Fruit fly (Drosophila melanogaster) whole organism, embryonic: Measurements from ENCODE around the gene CG1545.
A peak's percentile ranks its signal among the peaks of the same experiment; 100 is the strongest.

Experiments used
- Atf-2 ChIP-seq: fragments of 200-800 bp; sonication (Bioruptor generic); optimal IDR thresholded peaks from 2 replicates; lab custom pipeline; 2016; ENCODE audit warnings: missing biosample characterization, missing genetic modification characterization
- BEAF-32 ChIP-seq: fragments of 200-800 bp; sonication (Bioruptor generic); optimal IDR thresholded peaks from 3 replicates; lab custom pipeline; 2017; ENCODE audit warnings: missing biosample characterization, missing genetic modification characterization, mild to moderate bottlenecking, moderate library complexity, missing genetic modification reagents
- Bgb ChIP-seq: fragments of 200-800 bp; sonication (Bioruptor generic); IDR thresholded peaks from 2 replicates; pipeline ENCODE4 v1.3.6; 2022; ENCODE audit warnings: missing biosample characterization, missing genetic modification characterization; ENCODE audit not compliant: partially characterized antibody
- Bteb2 ChIP-seq: fragments of 200-800 bp; sonication (Bioruptor generic); optimal IDR thresholded peaks from 2 replicates; lab custom pipeline; 2016; ENCODE audit warnings: missing biosample characterization, missing genetic modification characterization
- CG11560 ChIP-seq: fragments of 200-800 bp; sonication (Bioruptor generic); IDR thresholded peaks from 3 replicates; pipeline ENCODE4 v1.3.6; 2022; ENCODE audit warnings: missing biosample characterization, missing genetic modification characterization
- CG14667 ChIP-seq: fragments of 200-800 bp; sonication (Bioruptor generic); IDR thresholded peaks from 2 replicates; pipeline ENCODE4 v1.3.6; 2022; ENCODE audit warnings: missing biosample characterization, missing genetic modification characterization
- CG14860 ChIP-seq: fragments of 200-800 bp; sonication (Bioruptor generic); IDR thresholded peaks from 3 replicates; pipeline ENCODE4 v1.3.6; 2022; ENCODE audit warnings: missing biosample characterization, missing genetic modification characterization; ENCODE audit not compliant: partially characterized antibody
- CG15514 ChIP-seq: fragments of 200-800 bp; sonication (Bioruptor generic); optimal IDR thresholded peaks from 3 replicates; lab custom pipeline; 2017; ENCODE audit warnings: missing biosample characterization, missing genetic modification characterization, mild to moderate bottlenecking, moderate library complexity, missing genetic modification reagents
- CG15696 ChIP-seq: fragments of 200-800 bp; sonication (Bioruptor generic); optimal IDR thresholded peaks from 2 replicates; lab custom pipeline; 2019; ENCODE audit warnings: missing biosample characterization, mild to moderate bottlenecking, missing genetic modification characterization, moderate library complexity
- CG2116 ChIP-seq: fragments of 200-800 bp; sonication (Bioruptor generic); optimal IDR thresholded peaks from 3 replicates; lab custom pipeline; 2018; ENCODE audit warnings: missing biosample characterization, mild to moderate bottlenecking, missing genetic modification characterization
- CG34224 ChIP-seq: fragments of 200-800 bp; sonication (Bioruptor generic); IDR thresholded peaks from 3 replicates; pipeline ENCODE4 v1.3.6; 2022; ENCODE audit warnings: missing biosample characterization, missing genetic modification characterization; ENCODE audit not compliant: partially characterized antibody
- CG34376 ChIP-seq: fragments of 200-800 bp; sonication (Bioruptor generic); optimal IDR thresholded peaks from 2 replicates; lab custom pipeline; 2018; ENCODE audit warnings: missing biosample characterization, mild to moderate bottlenecking, missing genetic modification characterization
- CG42726 ChIP-seq: fragments of 200-800 bp; sonication (Bioruptor generic); IDR thresholded peaks from 2 replicates; pipeline ENCODE4 v1.3.6; 2022; ENCODE audit warnings: missing biosample characterization, missing genetic modification characterization; ENCODE audit not compliant: partially characterized antibody
- CG4282 ChIP-seq: fragments of 200-800 bp; sonication (Bioruptor generic); optimal IDR thresholded peaks from 2 replicates; lab custom pipeline; 2016; ENCODE audit warnings: missing biosample characterization, missing genetic modification characterization
- CG4617 ChIP-seq: fragments of 200-800 bp; sonication (Bioruptor generic); optimal IDR thresholded peaks from 3 replicates; lab custom pipeline; 2016; ENCODE audit warnings: missing biosample characterization, missing genetic modification characterization, borderline replicate concordance
- CG6254 ChIP-seq: fragments of 200-800 bp; sonication (Bioruptor generic); optimal IDR thresholded peaks from 3 replicates; lab custom pipeline; 2017; ENCODE audit warnings: mild to moderate bottlenecking, missing biosample characterization, missing genetic modification reagents, missing genetic modification characterization
- CG7928 ChIP-seq: fragments of 200-800 bp; sonication (Bioruptor generic); optimal IDR thresholded peaks from 2 replicates; lab custom pipeline; 2017; ENCODE audit warnings: missing biosample characterization, mild to moderate bottlenecking, missing genetic modification characterization
- CG9437 ChIP-seq: fragments of 200-800 bp; sonication (Bioruptor generic); optimal IDR thresholded peaks from 2 replicates; lab custom pipeline; 2018; ENCODE audit warnings: missing biosample characterization, mild to moderate bottlenecking, missing genetic modification characterization
- Dp ChIP-seq: fragments of 200-800 bp; sonication (Bioruptor generic); optimal IDR thresholded peaks from 2 replicates; lab custom pipeline; 2018; ENCODE audit warnings: missing biosample characterization, mild to moderate bottlenecking, missing genetic modification characterization, moderate library complexity
- Elba2 ChIP-seq: fragments of 200-800 bp; sonication (Bioruptor generic); optimal IDR thresholded peaks from 3 replicates; lab custom pipeline; 2016; ENCODE audit warnings: missing biosample characterization, missing genetic modification characterization
- Ets97D ChIP-seq: fragments of 200-800 bp; sonication (Bioruptor generic); optimal IDR thresholded peaks from 3 replicates; lab custom pipeline; 2016; ENCODE audit warnings: missing biosample characterization, missing genetic modification characterization
- HLH4C ChIP-seq: fragments of 200-800 bp; sonication (Bioruptor generic); IDR thresholded peaks from 3 replicates; pipeline ENCODE4 v1.3.6; 2022; ENCODE audit warnings: missing biosample characterization, missing genetic modification characterization; ENCODE audit not compliant: partially characterized antibody
- Kr ChIP-seq: fragments of 200-800 bp; sonication (Bioruptor generic); optimal IDR thresholded peaks from 2 replicates; lab custom pipeline; 2017; ENCODE audit warnings: missing biosample characterization, mild to moderate bottlenecking, missing genetic modification characterization
- Lpt ChIP-seq: fragments of >200 bp; optimal IDR thresholded peaks from 2 replicates; lab custom pipeline; 2018; ENCODE audit warnings: missing biosample characterization, missing genetic modification characterization
- MBD-R2 ChIP-seq: fragments of 200-800 bp; sonication (Bioruptor generic); IDR thresholded peaks from 2 replicates; pipeline ENCODE4 v1.3.6; 2022; ENCODE audit warnings: missing biosample characterization, missing genetic modification characterization
- NC2α ChIP-seq: fragments of 200-800 bp; sonication (Bioruptor generic); optimal IDR thresholded peaks from 2 replicates; lab custom pipeline; 2016; ENCODE audit warnings: missing biosample characterization, missing genetic modification characterization
- NFAT ChIP-seq: fragments of 200-800 bp; sonication (Bioruptor generic); IDR thresholded peaks from 2 replicates; pipeline ENCODE4 v1.3.6; 2022; ENCODE audit warnings: missing biosample characterization, missing genetic modification characterization
- Pdp1 ChIP-seq, 2 experiments: fragments of 200-800 bp; sonication (Bioruptor generic); optimal IDR thresholded peaks; 3 replicates each; lab custom pipeline; 2016; ENCODE audit warnings: missing biosample characterization in 2 of 2, missing genetic modification characterization in 2 of 2, mild to moderate bottlenecking in 1 of 2, moderate library complexity in 1 of 2
- Ptx1 ChIP-seq: fragments of 200-800 bp; sonication (Bioruptor generic); IDR thresholded peaks from 2 replicates; pipeline ENCODE4 v1.3.6; 2022; ENCODE audit warnings: missing biosample characterization, missing genetic modification characterization
- Sry-δ ChIP-seq: fragments of 200-800 bp; sonication (Bioruptor generic); optimal IDR thresholded peaks from 2 replicates; lab custom pipeline; 2016; ENCODE audit warnings: missing biosample characterization, missing genetic modification characterization
- amos ChIP-seq: fragments of 200-800 bp; sonication (Bioruptor generic); IDR thresholded peaks from 2 replicates; pipeline ENCODE4 v1.3.6; 2022; ENCODE audit warnings: missing biosample characterization, missing genetic modification characterization; ENCODE audit not compliant: partially characterized antibody
- az2 ChIP-seq: fragments of 200-800 bp; sonication (Bioruptor generic); optimal IDR thresholded peaks from 3 replicates; lab custom pipeline; 2016; ENCODE audit warnings: missing biosample characterization, missing genetic modification characterization
- bab2 ChIP-seq: fragments of 200-800 bp; sonication (Bioruptor generic); optimal IDR thresholded peaks from 2 replicates; lab custom pipeline; 2016; ENCODE audit warnings: missing biosample characterization, missing genetic modification characterization
- bcd ChIP-seq: fragments of 200-800 bp; sonication (Bioruptor generic); optimal IDR thresholded peaks from 2 replicates; lab custom pipeline; 2017; ENCODE audit warnings: missing biosample characterization, mild to moderate bottlenecking, missing genetic modification characterization
- bigmax ChIP-seq: fragments of 200-800 bp; sonication (Bioruptor generic); optimal IDR thresholded peaks from 2 replicates; lab custom pipeline; 2018; ENCODE audit warnings: missing biosample characterization, mild to moderate bottlenecking, missing genetic modification characterization
- croc ChIP-seq: fragments of 200-800 bp; sonication (Bioruptor generic); conservative IDR thresholded peaks from 3 replicates; pipeline ENCODE4 v1.3.6; 2022; ENCODE audit warnings: missing biosample characterization, missing genetic modification characterization
- dimm ChIP-seq: fragments of 200-800 bp; sonication (Bioruptor generic); IDR thresholded peaks from 2 replicates; pipeline ENCODE4 v1.3.6; 2022; ENCODE audit warnings: missing biosample characterization, missing genetic modification characterization
- gfzf ChIP-seq: fragments of 200-800 bp; sonication (Bioruptor generic); optimal IDR thresholded peaks from 2 replicates; lab custom pipeline; 2016; ENCODE audit warnings: missing biosample characterization, mild to moderate bottlenecking, missing genetic modification characterization, moderate library complexity
- hb ChIP-seq: fragments of 200-800 bp; sonication (Bioruptor generic); IDR thresholded peaks from 3 replicates; pipeline ENCODE4 v1.3.6; 2022; ENCODE audit warnings: missing biosample characterization, missing genetic modification characterization; ENCODE audit not compliant: partially characterized antibody
- klu ChIP-seq: fragments of 200-800 bp; sonication (Bioruptor generic); IDR thresholded peaks from 2 replicates; pipeline ENCODE4 v1.3.6; 2022; ENCODE audit warnings: missing biosample characterization, missing genetic modification characterization
- kni ChIP-seq: fragments of 200-800 bp; sonication (Bioruptor generic); optimal IDR thresholded peaks from 3 replicates; lab custom pipeline; 2017; ENCODE audit warnings: mild to moderate bottlenecking, missing biosample characterization, missing genetic modification reagents, missing genetic modification characterization
- lbe ChIP-seq: fragments of 200-800 bp; sonication (Bioruptor generic); optimal IDR thresholded peaks from 2 replicates; lab custom pipeline; 2016; ENCODE audit warnings: missing biosample characterization, mild to moderate bottlenecking, missing genetic modification characterization
- lov ChIP-seq, 2 experiments: fragments of 200-800 bp in 1 of 2; fragments of >200 bp in 1 of 2; sonication (Bioruptor generic) in 1 of 2; IDR thresholded peaks in 1 of 2; optimal IDR thresholded peaks in 1 of 2; 2 replicates in 1 of 2; 3 replicates in 1 of 2; pipeline versions ENCODE4 v1.3.6 to Lab custom; 2017 to 2022; ENCODE audit warnings: missing biosample characterization in 1 of 2, missing genetic modification characterization in 1 of 2
- mld ChIP-seq: fragments of 200-800 bp; sonication (Bioruptor generic); IDR thresholded peaks from 3 replicates; pipeline ENCODE4 v1.3.6; 2022; ENCODE audit warnings: missing biosample characterization, missing genetic modification characterization; ENCODE audit not compliant: partially characterized antibody
- nmo ChIP-seq: fragments of 200-800 bp; sonication (Bioruptor generic); optimal IDR thresholded peaks from 2 replicates; lab custom pipeline; 2018; ENCODE audit warnings: missing biosample characterization, mild to moderate bottlenecking, missing genetic modification characterization, moderate library complexity
- pb ChIP-seq: fragments of 200-800 bp; sonication (Bioruptor generic); optimal IDR thresholded peaks from 3 replicates; lab custom pipeline; 2016; ENCODE audit warnings: missing biosample characterization, missing genetic modification characterization
- sd ChIP-seq: fragments of 200-800 bp; sonication (Bioruptor generic); optimal IDR thresholded peaks from 3 replicates; lab custom pipeline; 2018; ENCODE audit warnings: missing biosample characterization, mild to moderate bottlenecking, missing genetic modification characterization, moderate library complexity
- sens ChIP-seq: fragments of 200-800 bp; sonication (Bioruptor generic); peaks from one replicate; lab custom pipeline; 2016; ENCODE audit warnings: missing biosample characterization, missing genetic modification characterization
- sr ChIP-seq: fragments of 200-800 bp; sonication (Bioruptor generic); IDR thresholded peaks from 3 replicates; pipeline ENCODE4 v1.3.6; 2022; ENCODE audit warnings: missing biosample characterization, missing genetic modification characterization
- tna ChIP-seq: fragments of 200-800 bp; sonication (Bioruptor generic); IDR thresholded peaks from 2 replicates; pipeline ENCODE4 v1.3.6; 2022; ENCODE audit warnings: missing biosample characterization, missing genetic modification characterization; ENCODE audit not compliant: partially characterized antibody

Gene CG1545

dm6 chrX:11090161-11090560 is 30.7 kb upstream of the CG1545 start, which contains the start of gene CG2076 (continued):
- TF ChIP-seq Ets97D (GFP tag; lab: Kevin White, UChicago) = no peak
- no peak for TF ChIP-seq CG7928 (GFP tag; lab: Kevin White, UChicago)
- TF ChIP-seq CG14667 (GFP tag; lab: Robert Waterston, UW) = no peak
- peak; percentile 93 for TF ChIP-seq CG11560 (tag; lab: Robert Waterston, UW)
- no peak for TF ChIP-seq sr (GFP tag; lab: Robert Waterston, UW)
- peak; percentile 92 for TF ChIP-seq Bgb (GFP tag; lab: Robert Waterston, UW)
- peak; percentile 96 for TF ChIP-seq CG14860 (GFP tag; lab: Robert Waterston, UW)
- no peak for TF ChIP-seq CG9437
- TF ChIP-seq tna (GFP tag; lab: Robert Waterston, UW) = peak; percentile 95
- TF ChIP-seq HLH4C (GFP tag; lab: Robert Waterston, UW) = peak; percentile 97
- TF ChIP-seq Elba2 (GFP tag; lab: Kevin White, UChicago) = no peak
- no peak for TF ChIP-seq sd (tag; lab: Kevin White, UChicago)
- peak; percentile 57 for TF ChIP-seq MBD-R2 (GFP tag; lab: Robert Waterston, UW)
- peak; percentile 77 for TF ChIP-seq Dp (GFP tag; lab: Kevin White, UChicago)
- TF ChIP-seq Kr (GFP tag; lab: Kevin White, UChicago) = no peak
- TF ChIP-seq CG34376 = no peak
- TF ChIP-seq pb = no peak
- TF ChIP-seq lov (optimal IDR thresholded peaks at IDR 0.05; lab: Kevin White, UChicago) = no peak
- TF ChIP-seq lov (GFP tag; IDR thresholded peaks at IDR 0.05; lab: Robert Waterston, UW) = no peak
- no peak for TF ChIP-seq dimm (GFP tag; lab: Robert Waterston, UW)
- TF ChIP-seq az2 (GFP tag; lab: Kevin White, UChicago) = no peak
- no peak for TF ChIP-seq bcd (GFP tag; lab: Kevin White, UChicago)
- peak; percentile 73 for TF ChIP-seq CG2116
- TF ChIP-seq CG15514 = peak; percentile 23
- TF ChIP-seq croc (GFP tag; lab: Robert Waterston, UW) = no peak
- TF ChIP-seq Pdp1 (GFP tag; optimal IDR thresholded peaks at IDR 0.05; lab: Kevin White, UChicago) = peak in 1 of 2 experiments; percentile 36
- TF ChIP-seq lbe (GFP tag; lab: Kevin White, UChicago) = peak; percentile 6
- TF ChIP-seq bab2 (GFP tag; lab: Kevin White, UChicago) = no peak
- no peak for TF ChIP-seq bigmax (GFP tag; lab: Kevin White, UChicago)
- TF ChIP-seq Sry-δ = peak; percentile 58
- peak; percentile 81 for TF ChIP-seq BEAF-32 (GFP tag; lab: Kevin White, UChicago)
- no peak for TF ChIP-seq CG4282 (GFP tag; lab: Kevin White, UChicago)
- TF ChIP-seq Bteb2 (GFP tag; lab: Kevin White, UChicago) = no peak
- TF ChIP-seq Atf-2 = no peak
- peak; percentile 95 for TF ChIP-seq hb (GFP tag; lab: Robert Waterston, UW)
- peak; percentile 58; the same call in 1 of the 2 replicates for TF ChIP-seq CG42726
- TF ChIP-seq mld (GFP tag; lab: Robert Waterston, UW) = peak; percentile 82
- TF ChIP-seq amos = peak; percentile 84
- TF ChIP-seq Lpt (GFP tag; lab: Kevin White, UChicago) = no peak
- no peak for TF ChIP-seq klu (GFP tag; lab: Robert Waterston, UW)
- TF ChIP-seq CG6254 (GFP tag; lab: Kevin White, UChicago) = no peak
- TF ChIP-seq NC2α (GFP tag; lab: Kevin White, UChicago) = no peak
- peak; percentile 22 for TF ChIP-seq nmo (GFP tag; lab: Kevin White, UChicago)
- TF ChIP-seq sens (GFP tag; lab: Kevin White, UChicago) = peak; percentile 41
- no peak for TF ChIP-seq Ptx1
- peak; percentile 93 for TF ChIP-seq CG34224 (GFP tag; lab: Robert Waterston, UW)
- no peak for TF ChIP-seq CG15696 (tag; lab: Kevin White, UChicago)
- peak; percentile 12 for TF ChIP-seq CG4617 (GFP tag; lab: Kevin White, UChicago)
- TF ChIP-seq gfzf (GFP tag; lab: Kevin White, UChicago) = peak; percentile 14
- no peak for TF ChIP-seq NFAT (GFP tag; lab: Robert Waterston, UW)
- no peak for TF ChIP-seq kni (GFP tag; lab: Kevin White, UChicago)
